Worm (Caenorhabditis elegans) whole organism, late embryonic: ENCODE data around the gene daf-41.

Experiments
- ceh-18 ChIP-seq: sonication (generic microtip); optimal IDR thresholded peaks from 2 replicates; lab custom pipeline; 2016; ENCODE audit warnings: missing genetic modification characterization, missing compliant biosample characterization
- eyg-1 ChIP-seq: sonication (generic microtip); optimal IDR thresholded peaks from 2 replicates; lab custom pipeline; 2016; ENCODE audit warnings: missing genotype, missing genetic modification characterization, missing compliant biosample characterization

The daf-41 gene

DNA sequence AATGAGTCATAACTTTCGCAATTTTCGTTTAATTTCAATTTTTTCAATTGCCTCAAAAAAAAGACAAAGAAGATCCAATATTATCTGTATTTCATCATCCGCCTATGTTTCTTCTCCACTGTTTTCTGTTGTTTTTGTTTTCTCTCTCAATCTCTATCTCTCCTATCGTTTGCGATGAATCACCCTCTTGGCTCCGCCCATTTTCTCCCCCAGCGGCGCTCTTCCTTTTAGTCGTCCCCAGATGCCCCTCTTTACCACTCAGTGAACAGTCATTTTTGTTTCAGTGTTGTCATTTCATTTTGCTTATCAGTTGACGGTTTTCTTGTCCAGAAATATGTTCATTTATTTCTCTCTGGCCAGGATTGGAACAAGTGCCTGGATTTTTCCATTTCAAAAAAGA lies 49.7 kb downstream of the daf-41 start:
- TF ChIP-seq eyg-1 (tag; lab: Kevin White, UChicago) (no peak), ceh-18 (peak; percentile 12)
